Worm (Caenorhabditis elegans): ENCODE data around the gene F41D9.2.

DNA sequence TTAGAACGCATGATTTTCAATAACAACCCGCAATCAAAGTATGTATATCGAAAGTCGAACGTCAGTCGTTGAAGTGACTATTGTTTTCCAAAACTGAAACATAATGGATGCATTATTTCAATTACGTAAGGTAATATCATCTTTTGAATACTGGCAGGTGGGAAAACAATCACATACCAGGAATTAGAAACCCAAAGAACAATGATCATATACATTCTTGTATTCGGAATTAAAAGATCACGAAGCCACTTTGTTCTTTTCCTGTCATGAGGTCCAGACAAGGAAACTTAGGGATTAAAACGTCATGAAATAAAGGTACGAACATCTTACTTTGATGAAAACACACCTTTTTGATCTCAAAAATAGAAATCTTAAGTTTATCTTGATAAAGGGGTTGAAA lies 22.4 kb downstream of the F41D9.2 start:
- TF ChIP-seq him-1 (tag; optimal IDR thresholded peaks at IDR 0.05) (no peak), dao-5 (tag; optimal IDR thresholded peaks at IDR 0.05) (no peak)

Measured in whole organism, L4/young adult.